Worm (Caenorhabditis elegans) whole organism, L2 larva: ENCODE results near the gene H19J13.2.
"Not testable (repeated sequence)": the region's sequence is repeated elsewhere in the genome, so short reads cannot be mapped to it uniquely, and the experiment has no call there.

Experiments used
- aly-2 ChIP-seq: fragments of 150-350 bp; optimal IDR thresholded peaks from 2 replicates; lab custom pipeline; 2014; ENCODE audit warnings: missing biosample characterization, missing genetic modification characterization
- unc-39 ChIP-seq: fragments of 150-350 bp; optimal IDR thresholded peaks from 2 replicates; lab custom pipeline; 2014; ENCODE audit warnings: missing biosample characterization, missing genetic modification characterization
- unc-62 ChIP-seq: fragments of 150-350 bp; optimal IDR thresholded peaks from 2 replicates; lab custom pipeline; 2014; ENCODE audit warnings: missing biosample characterization, missing genetic modification reagents, missing genetic modification characterization

ce11 chrX:12308045-12308499 lies 34.3 kb upstream of the H19J13.2 start, which contains the start of gene F17A2.16:
- TF ChIP-seq unc-39 (tag; lab: Kevin White, UChicago); unc-62 (GFP tag; lab: Kevin White, UChicago); aly-2 (tag; lab: Kevin White, UChicago): not testable (repeated sequence)
